Fruit fly (Drosophila melanogaster): ENCODE data around the gene Exo84.

The Exo84 gene

dm6 chr3R:26096192-26096591, 44.1 kb upstream of the Exo84 start:
- no peak for TF ChIP-seq CG32772 (GFP tag; IDR thresholded peaks at IDR 0.05)
- 0 out of 2 replicates have a peak, but pooled peaks have one; percentile 11 for TF ChIP-seq dan (GFP tag; IDR thresholded peaks at IDR 0.05)
- TF ChIP-seq Hr3 (GFP tag; optimal IDR thresholded peaks at IDR 0.05), result no peak
- peak; percentile 28; the same call in 1 of the 3 replicates for TF ChIP-seq dysf (GFP tag; IDR thresholded peaks at IDR 0.05)
- 0 out of 2 replicates have a peak, but pooled peaks have one; percentile 13 for TF ChIP-seq NFAT (GFP tag; IDR thresholded peaks at IDR 0.05)
- TF ChIP-seq CG9215 (GFP tag; IDR thresholded peaks at IDR 0.05), result 0 out of 2 replicates have a peak, but pooled peaks have one; percentile 25

DNA sequence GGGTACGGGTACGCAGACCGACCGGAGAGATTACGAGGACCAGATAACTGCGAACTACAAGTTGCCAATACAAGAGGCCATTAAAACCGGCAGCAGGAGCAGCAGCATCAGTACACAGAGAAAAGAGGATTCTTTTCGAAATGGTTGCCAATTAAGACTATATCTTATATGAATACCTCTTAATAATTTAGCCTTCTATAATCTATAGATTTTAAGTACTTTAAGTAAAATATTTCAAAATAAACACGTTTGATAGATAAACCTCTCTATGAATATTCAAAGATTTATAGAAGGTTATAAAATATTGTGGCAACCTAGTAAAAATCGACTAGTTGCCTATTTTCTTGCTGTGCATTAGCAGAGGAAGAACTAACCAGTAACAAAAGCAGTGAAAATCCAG, 43.5 kb upstream of the Exo84 start:
- TF ChIP-seq crol (GFP tag; IDR thresholded peaks at IDR 0.05), result no peak
- no peak for TF ChIP-seq Med (GFP tag)
- TF ChIP-seq amos (GFP tag; IDR thresholded peaks at IDR 0.05; ENCODE audit: partially characterized antibody), result no peak
- TF ChIP-seq Pdp1 (GFP tag; optimal IDR thresholded peaks at IDR 0.05), result no peak
- no peak for TF ChIP-seq CG11085 (GFP tag; IDR thresholded peaks at IDR 0.05)
- no peak for TF ChIP-seq CG2120 (GFP tag; optimal IDR thresholded peaks at IDR 0.05)
- TF ChIP-seq CG6683 (GFP tag; optimal IDR thresholded peaks at IDR 0.05), result no peak
- no peak for TF ChIP-seq pros (GFP tag; optimal IDR thresholded peaks at IDR 0.05)
- TF ChIP-seq Dref (GFP tag; IDR thresholded peaks at IDR 0.05), result no peak

- no peak for TF ChIP-seq z (GFP tag; IDR thresholded peaks at IDR 0.05)
- TF ChIP-seq Six4 (GFP tag; optimal IDR thresholded peaks at IDR 0.05), result peak; percentile 3
- TF ChIP-seq CG15601 (tag; optimal IDR thresholded peaks at IDR 0.05), result peak; percentile 60
- TF ChIP-seq Hr3 (GFP tag; optimal IDR thresholded peaks at IDR 0.05), result peak; percentile 39
- TF ChIP-seq Asciz (GFP tag; optimal IDR thresholded peaks at IDR 0.05), result peak; percentile 50
- TF ChIP-seq CG13775 (GFP tag; optimal IDR thresholded peaks at IDR 0.05), result peak; percentile 44
- TF ChIP-seq CG17912 (GFP tag; optimal IDR thresholded peaks at IDR 0.05), result no peak
- TF ChIP-seq schlank (tag; optimal IDR thresholded peaks at IDR 0.05), result no peak
- TF ChIP-seq CG11695 (GFP tag; IDR thresholded peaks at IDR 0.05), result peak; percentile 54; the same call in 1 of the 3 replicates
- peak; percentile 82 for TF ChIP-seq CG2712 (tag; optimal IDR thresholded peaks at IDR 0.05)
- peak; percentile 61 for TF ChIP-seq CG17359 (tag; optimal IDR thresholded peaks at IDR 0.05)
- TF ChIP-seq CG43689 (GFP tag; IDR thresholded peaks at IDR 0.05), result no peak
- peak; percentile 52 for TF ChIP-seq CG4820 (GFP tag; optimal IDR thresholded peaks at IDR 0.05)
- TF ChIP-seq prd (optimal IDR thresholded peaks at IDR 0.05), result no peak
- peak; percentile 67; the same call in 2 of the 3 replicates for TF ChIP-seq prd (GFP tag; IDR thresholded peaks at IDR 0.05)
- no peak for TF ChIP-seq CG7963 (GFP tag; IDR thresholded peaks at IDR 0.05; ENCODE audit: partially characterized antibody)
- no peak for TF ChIP-seq crp (GFP tag; optimal IDR thresholded peaks at IDR 0.05)
- TF ChIP-seq peb (GFP tag; IDR thresholded peaks at IDR 0.05), result peak; percentile 64; the same call in 1 of the 2 replicates
- TF ChIP-seq dm (GFP tag; optimal IDR thresholded peaks at IDR 0.05), result no peak
- TF ChIP-seq Hmx (GFP tag; optimal IDR thresholded peaks at IDR 0.05), result no peak
- TF ChIP-seq CG12236 (GFP tag; optimal IDR thresholded peaks at IDR 0.05), result no peak
- peak; percentile 20 for TF ChIP-seq CG10654 (GFP tag; optimal IDR thresholded peaks at IDR 0.05)
- no peak for TF ChIP-seq CG18619 (GFP tag; optimal IDR thresholded peaks at IDR 0.05)
- TF ChIP-seq CG13424 (tag; optimal IDR thresholded peaks at IDR 0.05), result peak; percentile 60
- TF ChIP-seq ind (GFP tag; optimal IDR thresholded peaks at IDR 0.05), result peak; percentile 48
- TF ChIP-seq ab (GFP tag; optimal IDR thresholded peaks at IDR 0.05), result no peak
- peak; percentile 42 for TF ChIP-seq CG15696 (tag; optimal IDR thresholded peaks at IDR 0.05)
- peak; percentile 52; the same call in 2 of the 3 replicates for TF ChIP-seq tgo (GFP tag; IDR thresholded peaks at IDR 0.05)
- no peak for TF ChIP-seq CG3407 (GFP tag; optimal IDR thresholded peaks at IDR 0.05)
- peak; percentile 70 for TF ChIP-seq CG12391 (tag; optimal IDR thresholded peaks at IDR 0.05)
- TF ChIP-seq sqz (GFP tag; optimal IDR thresholded peaks at IDR 0.05), result peak; percentile 6
- no peak for TF ChIP-seq CG15011 (GFP tag; optimal IDR thresholded peaks at IDR 0.05)
- no peak for TF ChIP-seq Scr (GFP tag; IDR thresholded peaks at IDR 0.05; ENCODE audit: partially characterized antibody)
- no peak for TF ChIP-seq Med (GFP tag)
These were observed 29.4 kb upstream of the Exo84 start for dm6 chr3R:26081380-26081991.

Measured in whole organism, embryonic.